Worm (Caenorhabditis elegans) whole organism, L2 larva: ENCODE results near the gene vps-32.1.
A peak's percentile ranks its signal among the peaks of the same experiment; 100 is the strongest.

ENCODE experiments used
- C34F6.9 ChIP-seq: fragments of 150-350 bp; optimal IDR thresholded peaks from 2 replicates; lab custom pipeline; 2014; ENCODE audit warnings: missing biosample characterization, missing genetic modification characterization
- F13H6.1 ChIP-seq: sonication (generic microtip); optimal IDR thresholded peaks from 2 replicates; lab custom pipeline; 2016; ENCODE audit warnings: missing genetic modification characterization, missing compliant biosample characterization
- R02D3.7 ChIP-seq: fragments of 150-350 bp; optimal IDR thresholded peaks from 2 replicates; lab custom pipeline; 2014; ENCODE audit warnings: missing biosample characterization, missing genetic modification characterization
- Y55F3AM.14 ChIP-seq: fragments of 200-800 bp; sonication (Bioruptor generic); optimal IDR thresholded peaks from 2 replicates; lab custom pipeline; 2018; ENCODE audit warnings: mild to moderate bottlenecking, missing genetic modification characterization, missing compliant biosample characterization
- aly-2 ChIP-seq: fragments of 150-350 bp; optimal IDR thresholded peaks from 2 replicates; lab custom pipeline; 2014; ENCODE audit warnings: missing biosample characterization, missing genetic modification characterization
- blmp-1 ChIP-seq: sonication (generic microtip); optimal IDR thresholded peaks from 2 replicates; lab custom pipeline; 2017; ENCODE audit warnings: missing genetic modification characterization, mild to moderate bottlenecking, missing compliant biosample characterization, antibody characterized with exemption, moderate library complexity; ENCODE audit not compliant: insufficient read depth
- crh-2 ChIP-seq: sonication (generic microtip); optimal IDR thresholded peaks from 2 replicates; lab custom pipeline; 2017; ENCODE audit warnings: missing biosample characterization, missing genetic modification characterization
- dmd-4 ChIP-seq: sonication (generic microtip); optimal IDR thresholded peaks from 2 replicates; lab custom pipeline; 2017; ENCODE audit warnings: missing biosample characterization, missing genetic modification characterization
- elt-3 ChIP-seq: sonication (generic microtip); optimal IDR thresholded peaks from 2 replicates; lab custom pipeline; 2017; ENCODE audit warnings: missing biosample characterization, missing genetic modification characterization
- fos-1 ChIP-seq: fragments of 150-350 bp; optimal IDR thresholded peaks from 2 replicates; lab custom pipeline; 2014; ENCODE audit warnings: missing biosample characterization, missing genetic modification characterization
- gmeb-1 ChIP-seq: fragments of 150-350 bp; optimal IDR thresholded peaks from 2 replicates; lab custom pipeline; 2014; ENCODE audit warnings: missing biosample characterization, missing genetic modification characterization
- lin-11 ChIP-seq: fragments of 150-350 bp; sonication (generic microtip); optimal IDR thresholded peaks from 2 replicates; lab custom pipeline; 2014; ENCODE audit warnings: missing biosample characterization, missing genetic modification characterization, inconsistent platforms, mixed read lengths
- lin-39 ChIP-seq: fragments of 150-350 bp; optimal IDR thresholded peaks from 2 replicates; lab custom pipeline; 2014; ENCODE audit warnings: missing biosample characterization, missing genetic modification reagents, missing genetic modification characterization
- lsy-2 ChIP-seq, 2 experiments: fragments of 150-350 bp in 1 of 2; sonication (generic microtip) in 1 of 2; optimal IDR thresholded peaks; 2 replicates each; lab custom pipeline; 2014 to 2017; ENCODE audit warnings: missing biosample characterization in 2 of 2, missing genetic modification characterization in 2 of 2
- mdl-1 ChIP-seq, 2 experiments: fragments of 150-350 bp in 1 of 2; sonication (generic microtip) in 1 of 2; optimal IDR thresholded peaks; 2 replicates each; lab custom pipeline; 2017; ENCODE audit warnings: missing biosample characterization in 2 of 2, missing genetic modification characterization in 2 of 2
- nhr-10 ChIP-seq: sonication (generic microtip); optimal IDR thresholded peaks from 2 replicates; lab custom pipeline; 2017; ENCODE audit warnings: missing biosample characterization, missing genetic modification characterization
- nhr-11 ChIP-seq: fragments of 150-350 bp; optimal IDR thresholded peaks from 2 replicates; lab custom pipeline; 2014; ENCODE audit warnings: missing biosample characterization, missing genetic modification characterization
- nhr-12 ChIP-seq: fragments of 150-350 bp; optimal IDR thresholded peaks from 2 replicates; lab custom pipeline; 2014; ENCODE audit warnings: missing biosample characterization, missing genetic modification characterization
- nhr-21 ChIP-seq: fragments of 150-350 bp; optimal IDR thresholded peaks from 2 replicates; lab custom pipeline; 2014; ENCODE audit warnings: missing biosample characterization, missing genetic modification characterization
- nhr-23 ChIP-seq: fragments of 150-350 bp; optimal IDR thresholded peaks from 2 replicates; lab custom pipeline; 2014; ENCODE audit warnings: missing biosample characterization, missing genetic modification reagents, missing genetic modification characterization
- nhr-6 ChIP-seq: fragments of 150-350 bp; optimal IDR thresholded peaks from 2 replicates; lab custom pipeline; 2014; ENCODE audit warnings: missing biosample characterization, missing genetic modification characterization
- nhr-77 ChIP-seq: fragments of 150-350 bp; optimal IDR thresholded peaks from 2 replicates; lab custom pipeline; 2014; ENCODE audit warnings: missing biosample characterization, missing genetic modification characterization
- peb-1 ChIP-seq: fragments of 150-350 bp; optimal IDR thresholded peaks from 2 replicates; lab custom pipeline; 2014; ENCODE audit warnings: missing biosample characterization, missing genetic modification characterization
- sem-4 ChIP-seq: fragments of 150-350 bp; optimal IDR thresholded peaks from 2 replicates; lab custom pipeline; 2014; ENCODE audit warnings: missing biosample characterization, missing genetic modification reagents, missing genetic modification characterization
- skn-1 ChIP-seq: sonication (generic microtip); optimal IDR thresholded peaks from 2 replicates; lab custom pipeline; 2017; ENCODE audit warnings: missing biosample characterization, missing genetic modification characterization
- sma-9 ChIP-seq, 2 experiments: fragments of 150-350 bp in 1 of 2; sonication (generic microtip) in 1 of 2; optimal IDR thresholded peaks; 2 replicates each; lab custom pipeline; 2014 to 2016; ENCODE audit warnings: missing genetic modification characterization in 2 of 2, mild to moderate bottlenecking in 1 of 2, missing biosample characterization in 1 of 2, missing compliant biosample characterization in 1 of 2, missing genetic modification reagents in 1 of 2, moderate library complexity in 1 of 2
- snpc-4 ChIP-seq: fragments of 150-350 bp; optimal IDR thresholded peaks from 2 replicates; lab custom pipeline; 2014; ENCODE audit warnings: missing biosample characterization, missing genetic modification characterization
- unc-39 ChIP-seq: fragments of 150-350 bp; optimal IDR thresholded peaks from 2 replicates; lab custom pipeline; 2014; ENCODE audit warnings: missing biosample characterization, missing genetic modification characterization
- unc-55 ChIP-seq: fragments of 150-350 bp; sonication (generic microtip); optimal IDR thresholded peaks from 3 replicates; lab custom pipeline; 2014; ENCODE audit warnings: missing biosample characterization, missing genetic modification reagents, missing genetic modification characterization
- unc-62 ChIP-seq: fragments of 150-350 bp; optimal IDR thresholded peaks from 2 replicates; lab custom pipeline; 2014; ENCODE audit warnings: missing biosample characterization, missing genetic modification reagents, missing genetic modification characterization
- ztf-1 ChIP-seq: fragments of 200-800 bp; sonication (Bioruptor generic); conservative IDR thresholded peaks from 2 replicates; pipeline ENCODE4 v1.3.6; 2022; ENCODE audit warnings: missing genetic modification characterization, missing compliant biosample characterization
- ztf-11 ChIP-seq: sonication (generic microtip); optimal IDR thresholded peaks from 2 replicates; lab custom pipeline; 2017; ENCODE audit warnings: missing biosample characterization, missing genetic modification characterization
- ztf-4 ChIP-seq: fragments of 150-350 bp; optimal IDR thresholded peaks from 2 replicates; lab custom pipeline; 2014; ENCODE audit warnings: missing biosample characterization, missing genetic modification characterization

Gene vps-32.1

DNA sequence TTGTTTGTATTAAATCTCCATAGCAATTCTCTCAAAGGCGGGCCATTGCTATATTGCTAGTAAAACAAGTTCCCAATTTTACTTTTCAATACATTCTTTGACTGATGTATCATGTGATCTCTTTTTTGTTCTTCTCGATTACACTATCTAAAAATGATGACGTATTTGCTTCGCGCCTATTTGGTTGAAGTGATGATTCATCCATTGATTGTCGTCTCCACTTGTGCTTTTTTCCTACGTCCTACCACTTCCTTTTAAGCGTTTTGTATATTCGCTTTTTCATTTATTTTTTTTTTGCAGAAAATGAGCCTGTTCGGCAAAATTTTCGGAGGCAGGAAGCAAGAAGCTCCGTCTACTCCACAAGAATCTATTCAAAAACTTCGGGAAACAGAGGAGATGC lies at the start of gene vps-32.1:
Gene vps-32.1 (plus strand): TSS at position 301 of the 400 bp plus-strand sequence.
- TF ChIP-seq ztf-11 (tag; lab: Kevin White, UChicago) = no peak
- TF ChIP-seq nhr-12 (tag; lab: Kevin White, UChicago) = no peak
- TF ChIP-seq Y55F3AM.14 (GFP tag; lab: Kevin White, UChicago) = no peak
- no peak for TF ChIP-seq lsy-2 (tag; optimal IDR thresholded peaks at IDR 0.05; lab: Kevin White, UChicago)
- TF ChIP-seq sma-9 (GFP tag; optimal IDR thresholded peaks at IDR 0.05; lab: Kevin White, UChicago) = peak; percentile 48
- TF ChIP-seq sma-9 (tag; optimal IDR thresholded peaks at IDR 0.05; lab: Kevin White, UChicago) = no peak
- no peak for TF ChIP-seq nhr-6 (tag; lab: Kevin White, UChicago)
- TF ChIP-seq skn-1 (tag; lab: Kevin White, UChicago) = no peak
- no peak for TF ChIP-seq dmd-4 (tag; lab: Kevin White, UChicago)
- TF ChIP-seq unc-55 (GFP tag; lab: Kevin White, UChicago) = no peak
- no peak for TF ChIP-seq sem-4 (tag; lab: Kevin White, UChicago)
- TF ChIP-seq blmp-1 (tag; lab: Kevin White, UChicago) = peak; percentile 25
- TF ChIP-seq mdl-1 (tag; optimal IDR thresholded peaks at IDR 0.05; lab: Kevin White, UChicago) = no peak
- TF ChIP-seq R02D3.7 = no peak
- no peak for TF ChIP-seq lin-11 (tag; lab: Kevin White, UChicago)
- TF ChIP-seq ztf-4 (tag; lab: Kevin White, UChicago) = no peak
- TF ChIP-seq snpc-4 (tag; lab: Kevin White, UChicago) = no peak
- TF ChIP-seq gmeb-1 (tag; lab: Kevin White, UChicago) = no peak
- no peak for TF ChIP-seq F13H6.1
- no peak for TF ChIP-seq unc-39
- TF ChIP-seq aly-2 (tag; lab: Kevin White, UChicago) = no peak
- peak; percentile 29 for TF ChIP-seq crh-2
- no peak for TF ChIP-seq nhr-77 (tag; lab: Kevin White, UChicago)
- no peak for TF ChIP-seq lin-39 (tag; lab: Kevin White, UChicago)
- peak; percentile 88 for TF ChIP-seq fos-1 (tag; lab: Kevin White, UChicago)

DNA sequence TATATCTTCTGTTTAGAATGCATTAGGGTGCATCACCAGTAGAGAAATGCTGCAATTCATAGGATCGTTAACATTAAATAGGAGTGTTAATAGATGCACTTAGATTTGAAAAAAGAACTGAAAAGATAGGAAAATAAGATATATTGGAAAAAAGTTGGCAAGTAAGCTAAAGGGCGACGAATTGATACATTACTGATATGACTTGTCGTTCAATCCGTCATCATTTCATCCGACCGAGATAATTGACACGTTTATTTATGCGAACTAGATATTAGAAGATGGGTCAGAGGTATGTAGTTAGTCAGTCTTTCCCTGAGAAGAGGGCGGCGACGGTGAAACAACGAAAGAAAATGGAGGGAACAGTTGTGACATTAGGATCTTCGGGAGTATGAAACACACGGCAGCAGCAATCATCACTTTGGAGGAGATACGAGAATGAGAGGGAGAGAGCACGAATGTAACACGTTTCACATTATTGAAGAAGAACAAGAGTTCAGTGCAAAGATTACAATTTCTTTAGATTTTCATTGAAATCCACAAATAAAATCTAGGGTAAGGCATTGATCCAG lies 44.6 kb upstream of the vps-32.1 start, which contains the start of gene lron-15:
Gene lron-15 (minus strand): TSS at position 51 of the 569 bp plus-strand sequence.
- TF ChIP-seq F13H6.1 = no peak
- TF ChIP-seq nhr-77 (tag; lab: Kevin White, UChicago) = no peak

ce11 chrII:6554677-6555076 lies 34.8 kb upstream of the vps-32.1 start, which contains the start of gene wrn-1:
wrn-1 (plus strand) TSS chrII:6554977.
- TF ChIP-seq unc-62 (GFP tag; lab: Kevin White, UChicago) (no peak), nhr-23 (tag; lab: Kevin White, UChicago) (no peak), gmeb-1 (tag; lab: Kevin White, UChicago) (no peak), nhr-10 (tag; lab: Kevin White, UChicago) (no peak), nhr-6 (tag; lab: Kevin White, UChicago) (no peak), mdl-1 (tag; optimal IDR thresholded peaks at IDR 0.05; lab: Kevin White, UChicago) (no peak), aly-2 (tag; lab: Kevin White, UChicago) (no peak)

DNA sequence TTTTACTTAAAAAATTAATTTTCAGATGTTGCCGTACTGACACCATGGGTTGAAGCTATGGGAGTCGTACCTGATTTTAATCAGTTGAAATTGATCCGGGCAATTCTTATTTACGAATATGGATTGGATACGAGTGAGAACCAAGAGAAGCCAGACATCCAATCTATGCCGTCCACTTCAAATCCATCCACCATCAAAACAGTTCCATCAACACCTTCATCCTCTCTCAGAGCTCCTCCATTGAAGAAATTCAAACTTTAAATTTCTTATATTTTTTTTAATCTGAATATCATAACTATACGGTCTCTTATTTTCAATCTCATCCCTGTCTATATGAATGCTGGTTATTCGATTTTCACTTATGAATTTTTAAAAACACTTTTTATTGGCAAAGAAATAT lies 30.6 kb upstream of the vps-32.1 start:
- TF ChIP-seq ztf-11 (tag; lab: Kevin White, UChicago) (no peak), unc-39 (no peak), nhr-11 (no peak), unc-62 (GFP tag; lab: Kevin White, UChicago) (no peak), mdl-1 (tag; optimal IDR thresholded peaks at IDR 0.05; lab: Kevin White, UChicago) (no peak), nhr-10 (tag; lab: Kevin White, UChicago) (no peak), nhr-23 (tag; lab: Kevin White, UChicago) (no peak), ztf-4 (tag; lab: Kevin White, UChicago) (no peak), peb-1 (tag; lab: Kevin White, UChicago) (no peak), dmd-4 (tag; lab: Kevin White, UChicago) (no peak), blmp-1 (tag; lab: Kevin White, UChicago) (no peak), C34F6.9 (tag; lab: Kevin White, UChicago) (no peak), elt-3 (no peak), nhr-21 (tag; lab: Kevin White, UChicago) (no peak), ztf-1 (GFP tag; lab: Robert Waterston, UW) (no peak), sem-4 (tag; lab: Kevin White, UChicago) (no peak)
